Fruit fly (Drosophila melanogaster) whole organism, embryonic: Measurements from ENCODE around the gene eIF2Bepsilon.

ENCODE experiments used
- Adf1 ChIP-seq: fragments of 200-800 bp; sonication (Bioruptor generic); IDR thresholded peaks from 2 replicates; pipeline ENCODE4 v1.3.6; 2022; ENCODE audit warnings: missing biosample characterization, missing genetic modification characterization
- CG10959 ChIP-seq: fragments of 200-800 bp; sonication (Bioruptor generic); IDR thresholded peaks from 2 replicates; pipeline ENCODE4 v1.3.6; 2022; ENCODE audit warnings: missing biosample characterization, missing genetic modification characterization
- CG12236 ChIP-seq: fragments of 200-800 bp; sonication (Bioruptor generic); optimal IDR thresholded peaks from 2 replicates; lab custom pipeline; 2016; ENCODE audit warnings: missing biosample characterization, missing genetic modification characterization
- CG12659 ChIP-seq: fragments of 200-800 bp; sonication (Bioruptor generic); optimal IDR thresholded peaks from 3 replicates; lab custom pipeline; 2017; ENCODE audit warnings: mild to moderate bottlenecking, missing biosample characterization, missing genetic modification reagents, missing genetic modification characterization
- CG12769 ChIP-seq: fragments of 200-800 bp; sonication (Bioruptor generic); optimal IDR thresholded peaks from 2 replicates; lab custom pipeline; 2019; ENCODE audit warnings: missing biosample characterization, mild to moderate bottlenecking, missing genetic modification characterization, moderate library complexity
- CG13287 ChIP-seq: fragments of 200-800 bp; sonication (Bioruptor generic); IDR thresholded peaks from 2 replicates; pipeline ENCODE4 v1.3.6; 2022; ENCODE audit warnings: missing biosample characterization, missing genetic modification characterization; ENCODE audit not compliant: partially characterized antibody
- CG13424 ChIP-seq: fragments of 200-800 bp; sonication (Bioruptor generic); optimal IDR thresholded peaks from 2 replicates; lab custom pipeline; 2019; ENCODE audit warnings: missing biosample characterization, mild to moderate bottlenecking, missing genetic modification characterization, moderate library complexity
- CG1792 ChIP-seq: fragments of 200-800 bp; sonication (Bioruptor generic); optimal IDR thresholded peaks from 2 replicates; lab custom pipeline; 2016; ENCODE audit warnings: missing biosample characterization, missing genetic modification characterization
- CG18764 ChIP-seq: fragments of 200-800 bp; sonication (Bioruptor generic); optimal IDR thresholded peaks from 3 replicates; lab custom pipeline; 2016; ENCODE audit warnings: missing biosample characterization, missing genetic modification characterization
- CG2199 ChIP-seq: fragments of 200-800 bp; sonication (Bioruptor generic); IDR thresholded peaks from 3 replicates; pipeline ENCODE4 v1.3.6; 2022; ENCODE audit warnings: missing biosample characterization, missing genetic modification characterization
- CG2678 ChIP-seq: fragments of 200-800 bp; sonication (Bioruptor generic); optimal IDR thresholded peaks from 3 replicates; lab custom pipeline; 2019; ENCODE audit warnings: missing biosample characterization, mild to moderate bottlenecking, missing genetic modification characterization, moderate library complexity
- CG33213 ChIP-seq: fragments of 200-800 bp; sonication (Bioruptor generic); optimal IDR thresholded peaks from 3 replicates; lab custom pipeline; 2016; ENCODE audit warnings: missing biosample characterization, missing genetic modification characterization
- CG3407 ChIP-seq: fragments of 200-800 bp; sonication (Bioruptor generic); optimal IDR thresholded peaks from 2 replicates; lab custom pipeline; 2018; ENCODE audit warnings: missing biosample characterization, mild to moderate bottlenecking, missing genetic modification characterization
- CG34224 ChIP-seq: fragments of 200-800 bp; sonication (Bioruptor generic); IDR thresholded peaks from 3 replicates; pipeline ENCODE4 v1.3.6; 2022; ENCODE audit warnings: missing biosample characterization, missing genetic modification characterization; ENCODE audit not compliant: partially characterized antibody
- CG34422 ChIP-seq: fragments of 200-800 bp; sonication (Bioruptor generic); IDR thresholded peaks from 3 replicates; pipeline ENCODE4 v1.3.6; 2022; ENCODE audit warnings: missing biosample characterization, missing genetic modification characterization
- CG3995 ChIP-seq: fragments of 200-800 bp; sonication (Bioruptor generic); optimal IDR thresholded peaks from 3 replicates; lab custom pipeline; 2016; ENCODE audit warnings: missing biosample characterization, missing genetic modification characterization
- CG42726 ChIP-seq: fragments of 200-800 bp; sonication (Bioruptor generic); IDR thresholded peaks from 2 replicates; pipeline ENCODE4 v1.3.6; 2022; ENCODE audit warnings: missing biosample characterization, missing genetic modification characterization; ENCODE audit not compliant: partially characterized antibody
- CG6175 ChIP-seq: fragments of 200-800 bp; sonication (Bioruptor generic); IDR thresholded peaks from 3 replicates; pipeline ENCODE4 v1.3.6; 2022; ENCODE audit warnings: missing biosample characterization, missing genetic modification characterization
- CG6765 ChIP-seq: fragments of 200-800 bp; sonication (Bioruptor generic); optimal IDR thresholded peaks from 3 replicates; lab custom pipeline; 2017; ENCODE audit warnings: missing biosample characterization, mild to moderate bottlenecking, missing genetic modification characterization
- CG7556 ChIP-seq: fragments of 200-800 bp; sonication (Bioruptor generic); optimal IDR thresholded peaks from 2 replicates; lab custom pipeline; 2017; ENCODE audit warnings: missing biosample characterization, mild to moderate bottlenecking, missing genetic modification characterization
- CG7745 ChIP-seq: fragments of 200-800 bp; sonication (Bioruptor generic); optimal IDR thresholded peaks from 2 replicates; lab custom pipeline; 2018; ENCODE audit warnings: missing biosample characterization, mild to moderate bottlenecking, missing genetic modification characterization, moderate library complexity
- CG7963 ChIP-seq: fragments of 200-800 bp; sonication (Bioruptor generic); IDR thresholded peaks from 3 replicates; pipeline ENCODE4 v1.3.6; 2022; ENCODE audit warnings: missing biosample characterization, missing genetic modification characterization; ENCODE audit not compliant: partially characterized antibody
- CG9932 ChIP-seq: fragments of 200-800 bp; sonication (Bioruptor generic); IDR thresholded peaks from 2 replicates; pipeline ENCODE4 v1.3.6; 2022; ENCODE audit warnings: missing biosample characterization, missing genetic modification characterization
- CkIIα-i1 ChIP-seq: fragments of 200-800 bp; sonication (Bioruptor generic); IDR thresholded peaks from 2 replicates; pipeline ENCODE4 v1.3.6; 2022; ENCODE audit warnings: missing biosample characterization, missing genetic modification characterization
- D19B ChIP-seq: fragments of 200-800 bp; sonication (Bioruptor generic); optimal IDR thresholded peaks from 2 replicates; lab custom pipeline; 2017; ENCODE audit warnings: missing biosample characterization, mild to moderate bottlenecking, missing genetic modification characterization
- Dbx ChIP-seq: fragments of 200-800 bp; sonication (Bioruptor generic); IDR thresholded peaks from 3 replicates; pipeline ENCODE4 v1.3.6; 2022; ENCODE audit warnings: missing biosample characterization, missing genetic modification characterization
- Dll ChIP-seq: fragments of 200-800 bp; sonication (Bioruptor generic); IDR thresholded peaks from 4 replicates; pipeline ENCODE4 v1.3.6; 2022; ENCODE audit warnings: missing biosample characterization, missing genetic modification characterization; ENCODE audit not compliant: partially characterized antibody
- E2f1 ChIP-seq: fragments of 200-800 bp; sonication (Bioruptor generic); IDR thresholded peaks from 2 replicates; pipeline ENCODE4 v1.3.6; 2022; ENCODE audit warnings: missing biosample characterization, missing genetic modification characterization
- Fer3 ChIP-seq: fragments of 200-800 bp; sonication (Bioruptor generic); optimal IDR thresholded peaks from 2 replicates; lab custom pipeline; 2018; ENCODE audit warnings: missing biosample characterization, mild to moderate bottlenecking, missing genetic modification characterization, moderate library complexity
- GATAe ChIP-seq: fragments of 200-800 bp; sonication (Bioruptor generic); conservative IDR thresholded peaks from 2 replicates; pipeline ENCODE4 v1.3.6; 2022; ENCODE audit warnings: missing biosample characterization, missing genetic modification characterization
- HmgD ChIP-seq: fragments of 200-800 bp; sonication (Bioruptor generic); optimal IDR thresholded peaks from 3 replicates; lab custom pipeline; 2016; ENCODE audit warnings: missing biosample characterization, missing genetic modification characterization
- Myb ChIP-seq: fragments of 200-800 bp; sonication (Bioruptor generic); optimal IDR thresholded peaks from 2 replicates; lab custom pipeline; 2016; ENCODE audit warnings: missing biosample characterization, missing genetic modification characterization
- Oli ChIP-seq: fragments of 200-800 bp; sonication (Bioruptor generic); optimal IDR thresholded peaks from 2 replicates; lab custom pipeline; 2018; ENCODE audit warnings: missing biosample characterization, mild to moderate bottlenecking, missing genetic modification characterization, moderate library complexity
- Rfx ChIP-seq: fragments of 200-800 bp; sonication (Bioruptor generic); IDR thresholded peaks from 2 replicates; pipeline ENCODE4 v1.3.6; 2022; ENCODE audit warnings: missing biosample characterization, missing genetic modification characterization
- al ChIP-seq: fragments of 200-800 bp; sonication (Bioruptor generic); IDR thresholded peaks from 2 replicates; pipeline ENCODE4 v1.3.6; 2022; ENCODE audit warnings: missing biosample characterization, missing genetic modification characterization
- bsh ChIP-seq, 2 experiments: fragments of 200-800 bp; sonication (Bioruptor generic); optimal IDR thresholded peaks; 2 replicates each; lab custom pipeline; 2017 to 2018; ENCODE audit warnings: mild to moderate bottlenecking in 2 of 2, missing biosample characterization in 2 of 2, missing genetic modification characterization in 2 of 2, moderate library complexity in 1 of 2
- fd3F ChIP-seq: fragments of 200-800 bp; sonication (Bioruptor generic); optimal IDR thresholded peaks from 2 replicates; lab custom pipeline; 2018; ENCODE audit warnings: missing biosample characterization, mild to moderate bottlenecking, missing genetic modification characterization, moderate library complexity
- gem ChIP-seq: fragments of 200-800 bp; sonication (Bioruptor generic); optimal IDR thresholded peaks from 2 replicates; lab custom pipeline; 2019; ENCODE audit warnings: missing biosample characterization, mild to moderate bottlenecking, missing genetic modification characterization, moderate library complexity
- grau ChIP-seq: fragments of 200-800 bp; optimal IDR thresholded peaks from 3 replicates; lab custom pipeline; 2019; ENCODE audit warnings: missing biosample characterization, mild to moderate bottlenecking, missing genetic modification characterization, moderate library complexity
- gsb ChIP-seq: fragments of 200-800 bp; sonication (Bioruptor generic); IDR thresholded peaks from 2 replicates; pipeline ENCODE4 v1.3.6; 2022; ENCODE audit warnings: missing biosample characterization, missing genetic modification characterization
- her ChIP-seq: fragments of 200-800 bp; sonication (Bioruptor generic); optimal IDR thresholded peaks from 2 replicates; lab custom pipeline; 2016; ENCODE audit warnings: missing biosample characterization, missing genetic modification characterization
- insv ChIP-seq, 2 experiments: fragments of 200-800 bp; sonication (Bioruptor generic); optimal IDR thresholded peaks; 3 replicates each; lab custom pipeline; 2016 to 2018; ENCODE audit warnings: missing biosample characterization in 2 of 2, missing genetic modification characterization in 2 of 2
- lilli ChIP-seq: fragments of 200-800 bp; sonication (Bioruptor generic); optimal IDR thresholded peaks from 3 replicates; lab custom pipeline; 2016; ENCODE audit warnings: missing biosample characterization, missing genetic modification characterization
- lmd ChIP-seq: fragments of 200-800 bp; sonication (Bioruptor generic); IDR thresholded peaks from 2 replicates; pipeline ENCODE4 v1.3.6; 2022; ENCODE audit warnings: missing biosample characterization, missing genetic modification characterization
- luna ChIP-seq: fragments of 200-800 bp; sonication (Bioruptor generic); optimal IDR thresholded peaks from 2 replicates; lab custom pipeline; 2016; ENCODE audit warnings: missing biosample characterization, missing genetic modification characterization
- pzg ChIP-seq: fragments of 200-800 bp; sonication (Bioruptor generic); optimal IDR thresholded peaks from 3 replicates; lab custom pipeline; 2018; ENCODE audit warnings: missing biosample characterization, mild to moderate bottlenecking, missing genetic modification characterization, moderate library complexity
- row ChIP-seq: fragments of 200-800 bp; sonication (Bioruptor generic); IDR thresholded peaks from 3 replicates; pipeline ENCODE4 v1.3.6; 2022; ENCODE audit warnings: missing biosample characterization, missing genetic modification characterization
- toy ChIP-seq: fragments of 200-800 bp; sonication (Bioruptor generic); IDR thresholded peaks from 2 replicates; pipeline ENCODE4 v1.3.6; 2022; ENCODE audit warnings: missing biosample characterization, missing genetic modification characterization
- tx ChIP-seq: fragments of 200-800 bp; sonication (Bioruptor generic); optimal IDR thresholded peaks from 2 replicates; lab custom pipeline; 2016; ENCODE audit warnings: missing biosample characterization, missing genetic modification characterization
- vfl ChIP-seq: fragments of 200-800 bp; sonication (Bioruptor generic); optimal IDR thresholded peaks from 2 replicates; lab custom pipeline; 2016; ENCODE audit warnings: missing biosample characterization, missing genetic modification characterization
- wdn ChIP-seq: fragments of 200-800 bp; sonication (Bioruptor generic); IDR thresholded peaks from 2 replicates; pipeline ENCODE4 v1.3.6; 2022; ENCODE audit warnings: missing biosample characterization, missing genetic modification characterization

The eIF2Bepsilon gene

dm6 chrX:1901605-1902136 is 21.0 kb downstream of the eIF2Bepsilon start, which contains the start of gene Ldaf1 (continued):
- no peak for TF ChIP-seq luna (GFP tag; lab: Kevin White, UChicago)
- no peak for TF ChIP-seq CG18764
- no peak for TF ChIP-seq wdn (GFP tag; lab: Robert Waterston, UW)
- peak; percentile 55 for TF ChIP-seq Myb
- TF ChIP-seq toy (GFP tag; lab: Robert Waterston, UW), result no peak
- no peak for TF ChIP-seq CG34224 (GFP tag; lab: Robert Waterston, UW)
- TF ChIP-seq Rfx, result no peak
- TF ChIP-seq vfl (GFP tag; lab: Kevin White, UChicago), result no peak
- peak; percentile 20 for TF ChIP-seq grau
- TF ChIP-seq lilli, result peak; percentile 5
- peak; percentile 11 for TF ChIP-seq CG2678 (tag; lab: Kevin White, UChicago)
- TF ChIP-seq row (GFP tag; lab: Robert Waterston, UW), result peak; percentile 44; the same call in 1 of the 3 replicates
- no peak for TF ChIP-seq E2f1 (GFP tag; lab: Robert Waterston, UW)
- no peak for TF ChIP-seq CG7963
- no peak for TF ChIP-seq CG2199 (GFP tag; lab: Robert Waterston, UW)
- no peak for TF ChIP-seq CG34422
- no peak for TF ChIP-seq D19B (GFP tag; lab: Kevin White, UChicago)
- TF ChIP-seq CG3407, result no peak
- TF ChIP-seq CkIIα-i1 (GFP tag; lab: Robert Waterston, UW), result no peak
- TF ChIP-seq CG6175, result no peak
- no peak for TF ChIP-seq al (GFP tag; lab: Robert Waterston, UW)
- no peak for TF ChIP-seq CG12236 (GFP tag; lab: Kevin White, UChicago)
- no peak for TF ChIP-seq Oli
- 0 out of 4 replicates have a peak, but pooled peaks have one; percentile 25 for TF ChIP-seq Dll (GFP tag; lab: Robert Waterston, UW)
- no peak for TF ChIP-seq CG1792 (GFP tag; lab: Kevin White, UChicago)
- peak; percentile 5 for TF ChIP-seq CG13424 (tag; lab: Kevin White, UChicago)
- no peak for TF ChIP-seq CG7556
- TF ChIP-seq CG12659 (GFP tag; lab: Kevin White, UChicago), result peak; percentile 28
- no peak for TF ChIP-seq insv (GFP tag; optimal IDR thresholded peaks at IDR 0.05; lab: Kevin White, UChicago)
- TF ChIP-seq gem (tag; lab: Kevin White, UChicago), result peak; percentile 16
- no peak for TF ChIP-seq CG33213
- no peak for TF ChIP-seq GATAe
- no peak for TF ChIP-seq fd3F (GFP tag; lab: Kevin White, UChicago)
- no peak for TF ChIP-seq gsb (GFP tag; lab: Robert Waterston, UW)
- no peak for TF ChIP-seq Dbx (GFP tag; lab: Robert Waterston, UW)
- peak; percentile 23; the same call in 1 of the 2 replicates for TF ChIP-seq CG13287
- TF ChIP-seq pzg (GFP tag; lab: Kevin White, UChicago), result peak; percentile 33
- TF ChIP-seq CG3995 (GFP tag; lab: Kevin White, UChicago), result no peak
- TF ChIP-seq CG12769 (tag; lab: Kevin White, UChicago), result no peak
- no peak for TF ChIP-seq CG42726 (GFP tag; lab: Robert Waterston, UW)
- no peak for TF ChIP-seq HmgD (GFP tag; lab: Kevin White, UChicago)
- no peak for TF ChIP-seq Adf1 (GFP tag; lab: Robert Waterston, UW)
- TF ChIP-seq lmd (GFP tag; lab: Robert Waterston, UW), result no peak
- TF ChIP-seq CG9932, result no peak
- no peak for TF ChIP-seq her (GFP tag; lab: Kevin White, UChicago)
- no peak for TF ChIP-seq CG6765 (GFP tag; lab: Kevin White, UChicago)
- TF ChIP-seq tx (GFP tag; lab: Kevin White, UChicago), result no peak
- TF ChIP-seq CG10959 (GFP tag; lab: Robert Waterston, UW), result no peak
- TF ChIP-seq bsh (GFP tag; optimal IDR thresholded peaks at IDR 0.05; lab: Kevin White, UChicago), result no peak
- TF ChIP-seq Fer3 (tag; lab: Kevin White, UChicago), result no peak
- no peak for TF ChIP-seq CG7745 (tag; lab: Kevin White, UChicago)
